Fruit fly (Drosophila melanogaster) whole organism, embryonic: ENCODE data around the gene CG18622.
A peak's percentile ranks its signal among the peaks of the same experiment; 100 is the strongest.

Experiments used
- Adf1 ChIP-seq: fragments of 200-800 bp; sonication (Bioruptor generic); IDR thresholded peaks from 2 replicates; pipeline ENCODE4 v1.3.6; 2022; ENCODE audit warnings: missing biosample characterization, missing genetic modification characterization
- Antp ChIP-seq: fragments of 200-800 bp; sonication (Bioruptor generic); optimal IDR thresholded peaks from 3 replicates; lab custom pipeline; 2016; ENCODE audit warnings: missing biosample characterization, missing genetic modification characterization
- B-H1 ChIP-seq: fragments of 200-800 bp; sonication (Bioruptor generic); IDR thresholded peaks from 3 replicates; pipeline ENCODE4 v1.3.6; 2022; ENCODE audit warnings: missing biosample characterization, missing genetic modification characterization
- CG10274 ChIP-seq: fragments of 200-800 bp; sonication (Bioruptor generic); optimal IDR thresholded peaks from 3 replicates; lab custom pipeline; 2017; ENCODE audit warnings: missing biosample characterization, mild to moderate bottlenecking, missing genetic modification characterization
- CG11247 ChIP-seq: fragments of 200-800 bp; sonication (Bioruptor generic); IDR thresholded peaks from 2 replicates; pipeline ENCODE4 v1.3.6; 2022; ENCODE audit warnings: missing biosample characterization, missing genetic modification characterization
- CG11456 ChIP-seq: fragments of 200-800 bp; sonication (Bioruptor generic); IDR thresholded peaks from 3 replicates; pipeline ENCODE4 v1.3.6; 2022; ENCODE audit warnings: missing biosample characterization, missing genetic modification characterization
- CG1233 ChIP-seq: fragments of 200-800 bp; sonication (Bioruptor generic); optimal IDR thresholded peaks from 4 replicates; lab custom pipeline; 2018; ENCODE audit warnings: missing biosample characterization, mild to moderate bottlenecking, missing genetic modification characterization
- CG13123 ChIP-seq: fragments of 200-800 bp; sonication (Bioruptor generic); optimal IDR thresholded peaks from 2 replicates; lab custom pipeline; 2016; ENCODE audit warnings: missing biosample characterization, missing genetic modification characterization
- CG14050 ChIP-seq: fragments of 200-800 bp; sonication (Bioruptor generic); IDR thresholded peaks from 3 replicates; pipeline ENCODE4 v1.3.6; 2022; ENCODE audit warnings: missing biosample characterization, missing genetic modification characterization
- CG15073 ChIP-seq: fragments of 200-800 bp; sonication (Bioruptor generic); optimal IDR thresholded peaks from 2 replicates; lab custom pipeline; 2016; ENCODE audit warnings: missing biosample characterization, missing genetic modification characterization
- CG17568 ChIP-seq: fragments of 200-800 bp; sonication (Bioruptor generic); optimal IDR thresholded peaks from 2 replicates; lab custom pipeline; 2018; ENCODE audit warnings: missing biosample characterization, mild to moderate bottlenecking, missing genetic modification characterization, moderate library complexity
- CG17612 ChIP-seq: fragments of 200-800 bp; sonication (Bioruptor generic); IDR thresholded peaks from 2 replicates; pipeline ENCODE4 v1.3.6; 2022; ENCODE audit warnings: missing biosample characterization, missing genetic modification characterization
- CG17802 ChIP-seq: fragments of 200-800 bp; sonication (Bioruptor generic); optimal IDR thresholded peaks from 2 replicates; lab custom pipeline; 2018; ENCODE audit warnings: missing biosample characterization, mild to moderate bottlenecking, missing genetic modification characterization, moderate library complexity
- CG18262 ChIP-seq: fragments of 200-800 bp; optimal IDR thresholded peaks from 3 replicates; lab custom pipeline; 2019; ENCODE audit warnings: missing biosample characterization, mild to moderate bottlenecking, missing genetic modification characterization, moderate library complexity
- CG1832 ChIP-seq: fragments of 200-800 bp; sonication (Bioruptor generic); optimal IDR thresholded peaks from 2 replicates; lab custom pipeline; 2017; ENCODE audit warnings: missing biosample characterization, mild to moderate bottlenecking, missing genetic modification characterization, inconsistent platforms
- CG18619 ChIP-seq: fragments of 200-800 bp; sonication (Bioruptor generic); optimal IDR thresholded peaks from 3 replicates; lab custom pipeline; 2017; ENCODE audit warnings: missing biosample characterization, mild to moderate bottlenecking, missing genetic modification characterization
- CG32532 ChIP-seq: fragments of 200-800 bp; sonication (Bioruptor generic); IDR thresholded peaks from 2 replicates; pipeline ENCODE4 v1.3.6; 2022; ENCODE audit warnings: missing biosample characterization, missing genetic modification characterization
- CG34376 ChIP-seq: fragments of 200-800 bp; sonication (Bioruptor generic); optimal IDR thresholded peaks from 2 replicates; lab custom pipeline; 2018; ENCODE audit warnings: missing biosample characterization, mild to moderate bottlenecking, missing genetic modification characterization
- CG4360 ChIP-seq: fragments of 200-800 bp; sonication (Bioruptor generic); IDR thresholded peaks from 2 replicates; pipeline ENCODE4 v1.3.6; 2022; ENCODE audit warnings: missing biosample characterization, missing genetic modification characterization
- CG5953 ChIP-seq: fragments of 200-800 bp; sonication (Bioruptor generic); IDR thresholded peaks from 2 replicates; pipeline ENCODE4 v1.3.6; 2022; ENCODE audit warnings: missing biosample characterization, missing genetic modification characterization
- CoRest ChIP-seq: fragments of 200-800 bp; sonication (Bioruptor generic); optimal IDR thresholded peaks from 3 replicates; lab custom pipeline; 2018; ENCODE audit warnings: missing biosample characterization, mild to moderate bottlenecking, missing genetic modification characterization, moderate library complexity
- CrebB ChIP-seq: fragments of 200-800 bp; sonication (Bioruptor generic); optimal IDR thresholded peaks from 3 replicates; lab custom pipeline; 2018; ENCODE audit warnings: missing biosample characterization, mild to moderate bottlenecking, missing genetic modification characterization
- Dll ChIP-seq: fragments of 200-800 bp; sonication (Bioruptor generic); IDR thresholded peaks from 4 replicates; pipeline ENCODE4 v1.3.6; 2022; ENCODE audit warnings: missing biosample characterization, missing genetic modification characterization; ENCODE audit not compliant: partially characterized antibody
- Nf-YA ChIP-seq: fragments of 200-800 bp; sonication (Bioruptor generic); IDR thresholded peaks from 2 replicates; pipeline ENCODE4 v1.3.6; 2022; ENCODE audit warnings: missing biosample characterization, missing genetic modification characterization
- Oli ChIP-seq: fragments of 200-800 bp; sonication (Bioruptor generic); optimal IDR thresholded peaks from 2 replicates; lab custom pipeline; 2018; ENCODE audit warnings: missing biosample characterization, mild to moderate bottlenecking, missing genetic modification characterization, moderate library complexity
- PHDP ChIP-seq: fragments of 200-800 bp; sonication (Bioruptor generic); optimal IDR thresholded peaks from 3 replicates; lab custom pipeline; 2018; ENCODE audit warnings: missing biosample characterization, mild to moderate bottlenecking, missing genetic modification characterization, moderate library complexity
- Xbp1 ChIP-seq: fragments of 200-800 bp; sonication (Bioruptor generic); optimal IDR thresholded peaks from 3 replicates; lab custom pipeline; 2016; ENCODE audit warnings: missing biosample characterization, mild to moderate bottlenecking, missing genetic modification characterization
- ara ChIP-seq: fragments of 200-800 bp; sonication (Bioruptor generic); IDR thresholded peaks from 2 replicates; pipeline ENCODE4 v1.3.6; 2022; ENCODE audit warnings: missing biosample characterization, missing genetic modification characterization
- ase ChIP-seq: fragments of 200-800 bp; sonication (Bioruptor generic); IDR thresholded peaks from 3 replicates; pipeline ENCODE4 v1.3.6; 2022; ENCODE audit warnings: missing biosample characterization, missing genetic modification characterization
- cad ChIP-seq: fragments of >200 bp; optimal IDR thresholded peaks from 2 replicates; lab custom pipeline; 2017; ENCODE audit warnings: missing biosample characterization, missing genetic modification characterization
- cwo ChIP-seq: fragments of 200-800 bp; sonication (Bioruptor generic); optimal IDR thresholded peaks from 3 replicates; lab custom pipeline; 2017; ENCODE audit warnings: missing biosample characterization, missing genetic modification characterization, mild to moderate bottlenecking, moderate library complexity, missing genetic modification reagents
- fru ChIP-seq: fragments of >200 bp; optimal IDR thresholded peaks from 2 replicates; lab custom pipeline; 2017
- grn ChIP-seq: fragments of 200-800 bp; sonication (Bioruptor generic); optimal IDR thresholded peaks from 3 replicates; lab custom pipeline; 2017; ENCODE audit warnings: missing biosample characterization, missing genetic modification characterization
- jumu ChIP-seq: fragments of 200-800 bp; sonication (Bioruptor generic); optimal IDR thresholded peaks from 3 replicates; lab custom pipeline; 2016; ENCODE audit warnings: missing biosample characterization, missing genetic modification characterization
- nerfin-1 ChIP-seq: fragments of 200-800 bp; sonication (Bioruptor generic); optimal IDR thresholded peaks from 3 replicates; lab custom pipeline; 2019; ENCODE audit warnings: missing biosample characterization, mild to moderate bottlenecking, missing genetic modification characterization, moderate library complexity
- nerfin-2 ChIP-seq: fragments of 200-800 bp; sonication (Bioruptor generic); IDR thresholded peaks from 2 replicates; pipeline ENCODE4 v1.3.6; 2022; ENCODE audit warnings: missing biosample characterization, missing genetic modification characterization; ENCODE audit not compliant: partially characterized antibody
- odd ChIP-seq: fragments of 200-800 bp; sonication (Bioruptor generic); optimal IDR thresholded peaks from 2 replicates; lab custom pipeline; 2017; ENCODE audit warnings: missing biosample characterization, mild to moderate bottlenecking, missing genetic modification characterization
- onecut ChIP-seq: fragments of 200-800 bp; sonication (Bioruptor generic); IDR thresholded peaks from 2 replicates; pipeline ENCODE4 v1.3.6; 2022; ENCODE audit warnings: missing biosample characterization, missing genetic modification characterization
- pho ChIP-seq: fragments of 200-800 bp; sonication (Bioruptor generic); optimal IDR thresholded peaks from 2 replicates; lab custom pipeline; 2016; ENCODE audit warnings: missing biosample characterization, missing genetic modification characterization
- phol ChIP-seq: fragments of 200-800 bp; sonication (Bioruptor generic); optimal IDR thresholded peaks from 3 replicates; lab custom pipeline; 2018; ENCODE audit warnings: missing biosample characterization, mild to moderate bottlenecking, missing genetic modification characterization, moderate library complexity
- ro ChIP-seq: fragments of 200-800 bp; sonication (Bioruptor generic); IDR thresholded peaks from 2 replicates; pipeline ENCODE4 v1.3.6; 2022; ENCODE audit warnings: missing biosample characterization, missing genetic modification characterization
- so ChIP-seq: fragments of 200-800 bp; sonication (Bioruptor generic); IDR thresholded peaks from 3 replicates; pipeline ENCODE4 v1.3.6; 2022; ENCODE audit warnings: missing biosample characterization, missing genetic modification characterization
- sob ChIP-seq: fragments of 200-800 bp; sonication (Bioruptor generic); IDR thresholded peaks from 2 replicates; pipeline ENCODE4 v1.3.6; 2022; ENCODE audit warnings: missing biosample characterization, missing genetic modification characterization
- sqz ChIP-seq: fragments of 200-800 bp; sonication (Bioruptor generic); optimal IDR thresholded peaks from 3 replicates; lab custom pipeline; 2018; ENCODE audit warnings: missing biosample characterization, mild to moderate bottlenecking, missing genetic modification characterization
- sr ChIP-seq: fragments of 200-800 bp; sonication (Bioruptor generic); IDR thresholded peaks from 3 replicates; pipeline ENCODE4 v1.3.6; 2022; ENCODE audit warnings: missing biosample characterization, missing genetic modification characterization
- ssp ChIP-seq: fragments of 200-800 bp; sonication (Bioruptor generic); IDR thresholded peaks from 2 replicates; pipeline ENCODE4 v1.3.6; 2022; ENCODE audit warnings: missing biosample characterization, missing genetic modification characterization
- twi ChIP-seq: fragments of 200-800 bp; optimal IDR thresholded peaks from 2 replicates; lab custom pipeline; 2019; ENCODE audit warnings: missing biosample characterization, mild to moderate bottlenecking, missing genetic modification characterization, moderate library complexity
- wor ChIP-seq: fragments of 200-800 bp; sonication (Bioruptor generic); IDR thresholded peaks from 2 replicates; pipeline ENCODE4 v1.3.6; 2022; ENCODE audit warnings: missing biosample characterization, missing genetic modification characterization
- z ChIP-seq: fragments of 200-800 bp; sonication (Bioruptor generic); IDR thresholded peaks from 3 replicates; pipeline ENCODE4 v1.3.6; 2022; ENCODE audit warnings: missing biosample characterization, missing genetic modification characterization

The CG18622 gene

dm6 chr3R:16969361-16970355 lies 17.9 kb downstream of the CG18622 start (continued):
- no peak for TF ChIP-seq sr (GFP tag; lab: Robert Waterston, UW)
- no peak for TF ChIP-seq Dll (GFP tag; lab: Robert Waterston, UW)
- TF ChIP-seq CG17802 (tag; lab: Kevin White, UChicago), result no peak
- TF ChIP-seq wor, result no peak
- no peak for TF ChIP-seq Nf-YA (GFP tag; lab: Robert Waterston, UW)
- no peak for TF ChIP-seq jumu
- TF ChIP-seq Oli (tag; lab: Kevin White, UChicago), result peak; percentile 71
- TF ChIP-seq CG17568 (GFP tag; lab: Kevin White, UChicago), result peak; percentile 5
- peak; percentile 42 for TF ChIP-seq cad (GFP tag; lab: Kevin White, UChicago)
- peak; percentile 75 for TF ChIP-seq Xbp1 (GFP tag; lab: Kevin White, UChicago)
- TF ChIP-seq ro, result 0 out of 2 replicates have a peak, but pooled peaks have one; percentile 32
- TF ChIP-seq twi (tag; lab: Kevin White, UChicago), result peak; percentile 15
- no peak for TF ChIP-seq sqz (GFP tag; lab: Kevin White, UChicago)
- no peak for TF ChIP-seq PHDP (tag; lab: Kevin White, UChicago)
- peak; percentile 77 for TF ChIP-seq CG18262 (tag; lab: Kevin White, UChicago)
- TF ChIP-seq ase (GFP tag; lab: Robert Waterston, UW), result peak; percentile 48; the same call in 1 of the 3 replicates
- peak; percentile 76 for TF ChIP-seq onecut (GFP tag; lab: Robert Waterston, UW)
- TF ChIP-seq CG17612 (GFP tag; lab: Robert Waterston, UW), result no peak
- TF ChIP-seq Antp (GFP tag; lab: Kevin White, UChicago), result peak; percentile 2
- no peak for TF ChIP-seq CG1832 (GFP tag; lab: Kevin White, UChicago)
- no peak; the same call in none of the 2 replicates for TF ChIP-seq CG5953
- peak; percentile 78 for TF ChIP-seq sob (GFP tag; lab: Robert Waterston, UW)
- no peak for TF ChIP-seq CG15073 (GFP tag; lab: Kevin White, UChicago)
- TF ChIP-seq z, result no peak; the same call in 2 of the 3 replicates
- peak; percentile 16 for TF ChIP-seq CG34376 (GFP tag; lab: Kevin White, UChicago)
- peak; percentile 1 for TF ChIP-seq CrebB (tag; lab: Kevin White, UChicago)
- TF ChIP-seq CG11247 (GFP tag; lab: Robert Waterston, UW), result no peak; the same call in 1 of the 2 replicates
- no peak for TF ChIP-seq CG10274
- TF ChIP-seq cwo (GFP tag; lab: Kevin White, UChicago), result no peak
- peak; percentile 70 for TF ChIP-seq CG18619 (GFP tag; lab: Kevin White, UChicago)
- TF ChIP-seq grn (GFP tag; lab: Kevin White, UChicago), result peak; percentile 67
- TF ChIP-seq so, result peak; percentile 64; the same call in 2 of the 3 replicates
- no peak for TF ChIP-seq odd (GFP tag; lab: Kevin White, UChicago)
- TF ChIP-seq CG14050, result peak; percentile 31; the same call in 1 of the 3 replicates
- peak; percentile 73 for TF ChIP-seq CG11456
- TF ChIP-seq CG1233, result peak; percentile 68
- TF ChIP-seq pho (GFP tag; lab: Kevin White, UChicago), result peak; percentile 12
- peak; percentile 83 for TF ChIP-seq CoRest
- peak; percentile 67 for TF ChIP-seq CG32532 (GFP tag; lab: Robert Waterston, UW)
- TF ChIP-seq ssp (GFP tag; lab: Robert Waterston, UW), result no peak
- peak; percentile 20; the same call in 1 of the 2 replicates for TF ChIP-seq Adf1 (GFP tag; lab: Robert Waterston, UW)
- no peak for TF ChIP-seq nerfin-2
- peak; percentile 45; the same call in 2 of the 3 replicates for TF ChIP-seq B-H1
- TF ChIP-seq nerfin-1 (tag; lab: Kevin White, UChicago), result peak; percentile 62
- TF ChIP-seq ara, result no peak; the same call in 1 of the 2 replicates
- TF ChIP-seq CG4360 (GFP tag; lab: Robert Waterston, UW), result 0 out of 2 replicates have a peak, but pooled peaks have one; percentile 29
- peak; percentile 77 for TF ChIP-seq phol (tag; lab: Kevin White, UChicago)
- TF ChIP-seq CG13123, result no peak
- no peak for TF ChIP-seq fru (lab: Kevin White, UChicago)
